Fruit fly (Drosophila melanogaster): Measurements from ENCODE around the gene CG12499.

The CG12499 gene

dm6 chr3R:22468829-22469487 lies 22.6 kb upstream of the CG12499 start (continued):
- TF ChIP-seq az2 (GFP tag; optimal IDR thresholded peaks at IDR 0.05) (peak; percentile 80), chif (GFP tag; optimal IDR thresholded peaks at IDR 0.05) (peak; percentile 73 to 80), Opbp (GFP tag; IDR thresholded peaks at IDR 0.05; ENCODE audit: partially characterized antibody) (no peak), odd (GFP tag; optimal IDR thresholded peaks at IDR 0.05) (peak; percentile 75), CG3838 (GFP tag; optimal IDR thresholded peaks at IDR 0.05) (no peak), CG9932 (GFP tag; IDR thresholded peaks at IDR 0.05) (peak; percentile 81), Doc3 (GFP tag; IDR thresholded peaks at IDR 0.05; ENCODE audit: partially characterized antibody) (no peak), Sox100B (GFP tag; optimal IDR thresholded peaks at IDR 0.05) (peak; percentile 84), Asciz (GFP tag; optimal IDR thresholded peaks at IDR 0.05) (peak; percentile 72), CG11723 (GFP tag; optimal IDR thresholded peaks at IDR 0.05) (peak; percentile 64), ranshi (GFP tag; IDR thresholded peaks at IDR 0.05) (peak; percentile 74; the same call in 1 of the 2 replicates), CG10431 (GFP tag; optimal IDR thresholded peaks at IDR 0.05) (no peak), CG9215 (GFP tag; IDR thresholded peaks at IDR 0.05) (peak; percentile 85), CG6654 (GFP tag; optimal IDR thresholded peaks at IDR 0.05) (peak; percentile 36), Hmr (GFP tag; optimal IDR thresholded peaks at IDR 0.05) (peak; percentile 95), Blimp-1 (GFP tag; optimal IDR thresholded peaks at IDR 0.05) (peak; percentile 75), kah (GFP tag; optimal IDR thresholded peaks at IDR 0.05) (peak; percentile 60), YL-1 (GFP tag; optimal IDR thresholded peaks at IDR 0.05) (peak; percentile 22), ATbp (GFP tag; optimal IDR thresholded peaks at IDR 0.05) (peak; percentile 86), Max (GFP tag; optimal IDR thresholded peaks at IDR 0.05) (peak; percentile 81), Mes4 (GFP tag; optimal IDR thresholded peaks at IDR 0.05) (peak; percentile 74), knrl (GFP tag; IDR thresholded peaks at IDR 0.05; ENCODE audit: partially characterized antibody) (no peak), sqz (GFP tag; optimal IDR thresholded peaks at IDR 0.05) (no peak), lov (optimal IDR thresholded peaks at IDR 0.05) (no peak), lov (GFP tag; IDR thresholded peaks at IDR 0.05) (no peak), Antp (GFP tag; optimal IDR thresholded peaks at IDR 0.05) (peak; percentile 92), bbx (GFP tag; IDR thresholded peaks at IDR 0.05; ENCODE audit: partially characterized antibody) (no peak), CG8290 (GFP tag; optimal IDR thresholded peaks at IDR 0.05) (no peak), CG8290 (tag; optimal IDR thresholded peaks at IDR 0.05) (no peak), ttk (GFP tag; IDR thresholded peaks at IDR 0.05) (peak; percentile 74), pzg (GFP tag; optimal IDR thresholded peaks at IDR 0.05) (peak; percentile 3), Ada2b (GFP tag; IDR thresholded peaks at IDR 0.05) (peak; percentile 87), sisA (GFP tag; IDR thresholded peaks at IDR 0.05) (peak; percentile 83), wor (GFP tag; IDR thresholded peaks at IDR 0.05) (peak; percentile 70), MESR4 (GFP tag; optimal IDR thresholded peaks at IDR 0.05) (peak; percentile 13), ab (GFP tag; optimal IDR thresholded peaks at IDR 0.05) (peak; percentile 60), ftz-f1 (GFP tag; optimal IDR thresholded peaks at IDR 0.05) (peak; percentile 7), CG7987 (GFP tag; optimal IDR thresholded peaks at IDR 0.05) (peak; percentile 79), Atf-2 (GFP tag; optimal IDR thresholded peaks at IDR 0.05) (peak; percentile 78), GATAe (GFP tag; conservative IDR thresholded peaks at IDR 0.05) (peak; percentile 63; the same call in 1 of the 2 replicates), Chrac-16 (GFP tag; optimal IDR thresholded peaks at IDR 0.05) (peak; percentile 81), seq (GFP tag; IDR thresholded peaks at IDR 0.05) (peak; percentile 84), sob (GFP tag; IDR thresholded peaks at IDR 0.05) (peak; percentile 90), CG15479 (GFP tag; optimal IDR thresholded peaks at IDR 0.05) (no peak), prd (optimal IDR thresholded peaks at IDR 0.05) (no peak), prd (GFP tag; IDR thresholded peaks at IDR 0.05) (peak; percentile 88), Scr (GFP tag; IDR thresholded peaks at IDR 0.05; ENCODE audit: partially characterized antibody) (no peak), Mad (GFP tag; optimal IDR thresholded peaks at IDR 0.05) (peak; percentile 61), CG30403 (GFP tag; optimal IDR thresholded peaks at IDR 0.05) (peak; percentile 89), CG12104 (GFP tag; optimal IDR thresholded peaks at IDR 0.05) (peak; percentile 68), CG6689 (GFP tag; IDR thresholded peaks at IDR 0.05) (peak; percentile 87)
